Worm (Caenorhabditis elegans): ENCODE measurements around the gene clec-127.

ce11 chrII:3556584-3556983 is 12.4 kb downstream of the clec-127 start:
- TF ChIP-seq ama-1 (optimal IDR thresholded peaks at IDR 0.05) = no peak
- no peak for TF ChIP-seq scrt-1 (GFP tag; IDR thresholded peaks at IDR 0.05)
- no peak for TF ChIP-seq pes-1 (GFP tag; IDR thresholded peaks at IDR 0.05)
- TF ChIP-seq ceh-36 (tag; optimal IDR thresholded peaks at IDR 0.05) = no peak
- TF ChIP-seq tbx-37 (GFP tag; conservative IDR thresholded peaks at IDR 0.05) = no peak
